Worm (Caenorhabditis elegans) whole organism, early embryonic: Measurements from ENCODE around the gene nuc-1.

Experiments used
- B0310.2 ChIP-seq: sonication (generic microtip); optimal IDR thresholded peaks from 2 replicates; lab custom pipeline; 2016; ENCODE audit warnings: mild to moderate bottlenecking, missing genetic modification characterization, missing compliant biosample characterization
- aly-1 ChIP-seq: sonication (generic microtip); optimal IDR thresholded peaks from 2 replicates; lab custom pipeline; 2016; ENCODE audit warnings: missing genetic modification characterization, missing compliant biosample characterization
- ama-1 ChIP-seq: fragments of 150-350 bp; optimal IDR thresholded peaks from 2 replicates; lab custom pipeline; 2014
- ceh-13 ChIP-seq: fragments of 200-800 bp; sonication (Bioruptor generic); optimal IDR thresholded peaks from 2 replicates; lab custom pipeline; 2018; ENCODE audit warnings: mild to moderate bottlenecking, missing genetic modification characterization, missing compliant biosample characterization
- ceh-36 ChIP-seq: sonication (generic microtip); optimal IDR thresholded peaks from 2 replicates; lab custom pipeline; 2016; ENCODE audit warnings: missing genetic modification characterization, inconsistent platforms, missing compliant biosample characterization
- ets-7 ChIP-seq: sonication (generic microtip); optimal IDR thresholded peaks from 2 replicates; lab custom pipeline; 2016; ENCODE audit warnings: missing genotype, missing genetic modification characterization, missing compliant biosample characterization
- hmbx-1 ChIP-seq: sonication (generic microtip); optimal IDR thresholded peaks from 2 replicates; lab custom pipeline; 2016; ENCODE audit warnings: mild to moderate bottlenecking, missing genetic modification characterization, missing compliant biosample characterization
- hmg-4 ChIP-seq: fragments of 200-800 bp; sonication (Bioruptor generic); optimal IDR thresholded peaks from 2 replicates; lab custom pipeline; 2018; ENCODE audit warnings: mild to moderate bottlenecking, missing genetic modification characterization, missing compliant biosample characterization
- hnd-1 ChIP-seq: sonication (generic microtip); optimal IDR thresholded peaks from 2 replicates; lab custom pipeline; 2016; ENCODE audit warnings: missing genetic modification characterization, missing compliant biosample characterization
- scrt-1 ChIP-seq: fragments of 200-800 bp; sonication (Bioruptor generic); IDR thresholded peaks from 2 replicates; pipeline ENCODE4 v1.3.6; 2022; ENCODE audit warnings: missing genetic modification characterization, missing compliant biosample characterization
- tbx-11 ChIP-seq: fragments of 200-800 bp; sonication (Bioruptor generic); IDR thresholded peaks from 2 replicates; pipeline ENCODE4 v1.3.6; 2022; ENCODE audit warnings: missing genetic modification characterization, missing compliant biosample characterization
- tbx-37 ChIP-seq: fragments of 200-800 bp; sonication (Bioruptor generic); conservative IDR thresholded peaks from 2 replicates; pipeline ENCODE4 v1.3.6; 2022; ENCODE audit warnings: missing genetic modification reagents, missing genetic modification characterization, missing compliant biosample characterization
- tra-4 ChIP-seq: sonication (generic microtip); optimal IDR thresholded peaks from 2 replicates; lab custom pipeline; 2017; ENCODE audit warnings: missing genetic modification characterization, missing compliant biosample characterization

DNA sequence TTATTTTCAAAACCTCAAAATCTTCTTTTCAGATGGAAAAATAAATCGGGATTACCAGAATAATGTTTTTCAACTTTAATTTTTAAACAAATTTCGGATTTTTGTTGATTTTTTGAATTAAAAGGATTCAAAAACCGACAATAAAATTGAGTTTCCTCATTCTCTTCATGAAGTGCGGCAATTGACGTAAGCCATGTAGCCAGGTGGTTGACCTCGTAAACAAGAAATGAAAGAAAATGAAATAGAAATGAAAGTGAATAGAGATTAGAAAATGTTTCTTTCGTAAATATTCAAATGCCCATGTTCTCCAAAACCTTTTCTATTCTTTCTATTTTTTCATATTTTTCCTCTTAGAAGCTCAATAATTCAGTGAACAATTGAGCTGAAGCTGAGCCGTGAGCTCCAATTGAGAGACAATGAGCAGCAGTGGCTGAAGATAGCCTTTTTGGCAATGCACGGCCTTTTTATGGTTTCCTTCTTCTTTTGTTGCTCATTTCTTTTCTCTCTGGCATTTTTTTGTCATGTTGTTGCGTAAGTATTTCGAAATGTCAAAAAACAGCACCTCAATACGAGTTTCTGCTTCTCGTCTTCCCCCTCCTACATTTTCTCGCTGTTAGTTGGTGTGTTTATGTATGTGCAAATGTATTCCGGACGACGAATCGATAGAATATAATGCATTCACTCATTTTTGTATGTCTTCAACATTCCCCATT lies 10.1 kb downstream of the nuc-1 start:
- TF ChIP-seq aly-1 (tag; lab: Kevin White, UChicago) (no peak), hmg-4 (GFP tag; lab: Kevin White, UChicago) (no peak), ceh-36 (no peak), ama-1 (lab: Kevin White, UChicago) (no peak), hmbx-1 (tag; lab: Kevin White, UChicago) (no peak), ceh-13 (GFP tag; lab: Kevin White, UChicago) (no peak), hnd-1 (no peak), scrt-1 (GFP tag; lab: Robert Waterston, UW) (no peak), tbx-11 (GFP tag; lab: Robert Waterston, UW) (no peak), tra-4 (tag; lab: Kevin White, UChicago) (no peak), B0310.2 (tag; lab: Kevin White, UChicago) (no peak), ets-7 (no peak), tbx-37 (no peak)
